Fruit fly (Drosophila melanogaster): ENCODE results near the gene Gr39a.

Gr39a gene

dm6 chr2L:21303655-21304532 is 13.4 kb downstream of the Gr39a start:
- TF ChIP-seq Snoo (tag; optimal IDR thresholded peaks at IDR 0.05) (no peak), CG8301 (tag; optimal IDR thresholded peaks at IDR 0.05) (no peak), CG8159 (tag; optimal IDR thresholded peaks at IDR 0.05) (no peak), CG15710 (tag; optimal IDR thresholded peaks at IDR 0.05) (no peak), CG4496 (GFP tag; IDR thresholded peaks at IDR 0.05) (no peak), CG14655 (GFP tag; optimal IDR thresholded peaks at IDR 0.05) (no peak), D1 (tag; optimal IDR thresholded peaks at IDR 0.05) (no peak), Pif1B (GFP tag; optimal IDR thresholded peaks at IDR 0.05) (no peak), rn (GFP tag; IDR thresholded peaks at IDR 0.05) (no peak), fd96Ca (GFP tag; IDR thresholded peaks at IDR 0.05) (no peak), CG13204 (GFP tag; optimal IDR thresholded peaks at IDR 0.05) (no peak), Ets98B (GFP tag; IDR thresholded peaks at IDR 0.05) (no peak), CG10348 (GFP tag; IDR thresholded peaks at IDR 0.05) (no peak), CG9948 (tag; optimal IDR thresholded peaks at IDR 0.05) (no peak), Pif1A (GFP tag; optimal IDR thresholded peaks at IDR 0.05) (no peak), CG34367 (tag; optimal IDR thresholded peaks at IDR 0.05) (no peak), CG12605 (GFP tag; IDR thresholded peaks at IDR 0.05) (no peak)

dm6 chr2L:21304533-21304850 is 14.0 kb downstream of the Gr39a start:
- TF ChIP-seq CG34367 (tag; optimal IDR thresholded peaks at IDR 0.05) (no peak), gl (tag; optimal IDR thresholded peaks at IDR 0.05) (no peak), CG10348 (GFP tag; IDR thresholded peaks at IDR 0.05) (no peak), CG13204 (GFP tag; optimal IDR thresholded peaks at IDR 0.05) (no peak), CG17806 (tag; optimal IDR thresholded peaks at IDR 0.05) (no peak), CG8159 (tag; optimal IDR thresholded peaks at IDR 0.05) (no peak), Pif1A (GFP tag; optimal IDR thresholded peaks at IDR 0.05) (no peak), CG32121 (GFP tag; IDR thresholded peaks at IDR 0.05) (no peak), CG12605 (GFP tag; IDR thresholded peaks at IDR 0.05) (no peak), CG15710 (tag; optimal IDR thresholded peaks at IDR 0.05) (no peak), CG14655 (GFP tag; optimal IDR thresholded peaks at IDR 0.05) (no peak), CG4496 (GFP tag; IDR thresholded peaks at IDR 0.05) (no peak), CG8301 (tag; optimal IDR thresholded peaks at IDR 0.05) (no peak)

- no peak for TF ChIP-seq CG10348 (GFP tag; IDR thresholded peaks at IDR 0.05)
- no peak for TF ChIP-seq CG14655 (GFP tag; optimal IDR thresholded peaks at IDR 0.05)
- TF ChIP-seq CG8159 (tag; optimal IDR thresholded peaks at IDR 0.05) = no peak
- no peak for TF ChIP-seq D1 (tag; optimal IDR thresholded peaks at IDR 0.05)
- no peak for TF ChIP-seq Ets98B (GFP tag; IDR thresholded peaks at IDR 0.05)
- TF ChIP-seq CG8301 (tag; optimal IDR thresholded peaks at IDR 0.05) = no peak
- no peak for TF ChIP-seq Snoo (tag; optimal IDR thresholded peaks at IDR 0.05)
- TF ChIP-seq CG15710 (tag; optimal IDR thresholded peaks at IDR 0.05) = no peak
- no peak for TF ChIP-seq gl (tag; optimal IDR thresholded peaks at IDR 0.05)
- TF ChIP-seq CG12605 (GFP tag; IDR thresholded peaks at IDR 0.05) = no peak
- TF ChIP-seq CG13204 (GFP tag; optimal IDR thresholded peaks at IDR 0.05) = no peak
- TF ChIP-seq CG17806 (tag; optimal IDR thresholded peaks at IDR 0.05) = no peak
- no peak for TF ChIP-seq Pif1A (GFP tag; optimal IDR thresholded peaks at IDR 0.05)
- TF ChIP-seq CG34367 (tag; optimal IDR thresholded peaks at IDR 0.05) = no peak
- no peak for TF ChIP-seq CG4496 (GFP tag; IDR thresholded peaks at IDR 0.05)
- TF ChIP-seq EcR (GFP tag; optimal IDR thresholded peaks at IDR 0.05) = no peak
- TF ChIP-seq CG9948 (tag; optimal IDR thresholded peaks at IDR 0.05) = no peak
Observed at dm6 chr2L:21307795-21308426, 17.4 kb downstream of the Gr39a start.

dm6 chr2L:21309058-21309753 is 18.7 kb downstream of the Gr39a start:
- no peak; the same call in 1 of the 2 replicates for TF ChIP-seq CG12605 (GFP tag; IDR thresholded peaks at IDR 0.05)
- TF ChIP-seq CG32121 (GFP tag; IDR thresholded peaks at IDR 0.05) = peak; percentile 38; the same call in 1 of the 2 replicates
- TF ChIP-seq EcR (GFP tag; optimal IDR thresholded peaks at IDR 0.05) = peak; percentile 86
- TF ChIP-seq CG10348 (GFP tag; IDR thresholded peaks at IDR 0.05) = no peak
- TF ChIP-seq D1 (tag; optimal IDR thresholded peaks at IDR 0.05) = peak; percentile 20
- peak; percentile 71 for TF ChIP-seq CG13204 (GFP tag; optimal IDR thresholded peaks at IDR 0.05)
- peak; percentile 12 for TF ChIP-seq gl (tag; optimal IDR thresholded peaks at IDR 0.05)

DNA sequence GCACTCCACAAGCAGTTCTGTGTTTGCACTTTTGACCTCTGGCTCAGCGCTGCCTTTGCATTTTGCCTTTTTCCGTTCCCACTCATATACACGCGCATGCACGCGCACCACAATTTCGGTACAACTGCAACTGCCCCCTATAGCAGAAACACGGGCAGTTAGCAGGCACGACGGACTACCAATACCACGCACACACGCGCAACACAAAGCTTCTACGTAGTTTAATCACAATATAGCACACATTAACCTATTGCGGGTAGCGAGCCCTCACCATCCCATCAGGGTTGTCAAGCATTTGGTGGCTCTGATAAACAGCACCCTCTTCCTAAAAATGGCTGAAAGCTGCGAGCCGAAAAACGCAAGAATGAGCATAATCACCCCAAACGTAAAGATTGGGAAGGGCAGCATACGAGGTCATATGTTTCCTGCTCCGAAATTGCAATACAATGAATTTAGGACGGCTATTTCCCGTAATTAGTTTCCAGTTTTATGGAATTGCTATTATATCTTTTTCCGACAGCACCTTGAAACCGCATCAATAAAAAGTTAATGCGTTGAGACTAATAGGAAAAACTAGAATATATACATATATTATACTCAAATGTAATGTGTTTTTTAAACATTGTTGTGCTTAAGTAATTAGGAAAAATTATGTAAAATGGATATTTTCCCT is 19.4 kb downstream of the Gr39a start, which contains the start of gene Mondo:
Mondo (minus strand) TSS at position 297 of the 673 bp plus-strand sequence.
- TF ChIP-seq CG8301 (tag; optimal IDR thresholded peaks at IDR 0.05) (no peak), CG8159 (tag; optimal IDR thresholded peaks at IDR 0.05) (no peak), CG14655 (GFP tag; optimal IDR thresholded peaks at IDR 0.05) (peak; percentile 33), Pif1A (GFP tag; optimal IDR thresholded peaks at IDR 0.05) (peak; percentile 10), CG4496 (GFP tag; IDR thresholded peaks at IDR 0.05) (peak; percentile 38; the same call in 1 of the 3 replicates), CG12605 (GFP tag; IDR thresholded peaks at IDR 0.05) (no peak), CG32121 (GFP tag; IDR thresholded peaks at IDR 0.05) (peak; percentile 36; the same call in 1 of the 2 replicates), Snoo (tag; optimal IDR thresholded peaks at IDR 0.05) (peak; percentile 3), CG17806 (tag; optimal IDR thresholded peaks at IDR 0.05) (peak; percentile 36), CG34367 (tag; optimal IDR thresholded peaks at IDR 0.05) (no peak)
